Worm (Caenorhabditis elegans): ENCODE results near the gene Y43F8B.20.

- no peak for TF ChIP-seq mdl-1 (tag; optimal IDR thresholded peaks at IDR 0.05)
- TF ChIP-seq nhr-67 (tag; optimal IDR thresholded peaks at IDR 0.05) = no peak
- TF ChIP-seq aly-2 (tag; optimal IDR thresholded peaks at IDR 0.05) = no peak
- TF ChIP-seq snpc-4 (tag; optimal IDR thresholded peaks at IDR 0.05) = no peak
- no peak for TF ChIP-seq ceh-82 (tag; optimal IDR thresholded peaks at IDR 0.05)
- no peak for TF ChIP-seq elt-3 (tag; optimal IDR thresholded peaks at IDR 0.05)
- TF ChIP-seq pqm-1 (tag; optimal IDR thresholded peaks at IDR 0.05) = no peak
- no peak for TF ChIP-seq skn-1 (tag; optimal IDR thresholded peaks at IDR 0.05)
- TF ChIP-seq nhr-25 (tag; optimal IDR thresholded peaks at IDR 0.05) = no peak
- no peak for TF ChIP-seq egl-27 (tag; optimal IDR thresholded peaks at IDR 0.05)
Observed at ce11 chrV:19549689-19550088, at the start of gene Y43F8B.20.

Measured in whole organism, L3 larva.